Fruit fly (Drosophila melanogaster): Measurements from ENCODE around the gene DNAlig3.

DNAlig3 gene

dm6 chr3R:12422379-12422975, 20.8 kb upstream of the DNAlig3 start, which contains the start of the genes Scgbeta and CG17202 (continued):
- TF ChIP-seq MESR4 (GFP tag; optimal IDR thresholded peaks at IDR 0.05) (peak; percentile 75), CG7928 (GFP tag; optimal IDR thresholded peaks at IDR 0.05) (peak; percentile 96), ci (GFP tag; IDR thresholded peaks at IDR 0.05) (0 out of 3 replicates have a peak, but pooled peaks have one; percentile 29), CG2116 (GFP tag; optimal IDR thresholded peaks at IDR 0.05) (peak; percentile 7), CG7786 (GFP tag; optimal IDR thresholded peaks at IDR 0.05) (peak; percentile 3), ewg (GFP tag; optimal IDR thresholded peaks at IDR 0.05) (peak; percentile 92), YL-1 (GFP tag; optimal IDR thresholded peaks at IDR 0.05) (peak; percentile 59), dysf (GFP tag; IDR thresholded peaks at IDR 0.05) (no peak), CG17829 (tag; optimal IDR thresholded peaks at IDR 0.05) (peak; percentile 27), Bgb (GFP tag; IDR thresholded peaks at IDR 0.05; ENCODE audit: partially characterized antibody) (peak; percentile 33; the same call in 1 of the 2 replicates), CG11456 (GFP tag; IDR thresholded peaks at IDR 0.05) (peak; percentile 38; the same call in 1 of the 3 replicates), Opbp (GFP tag; IDR thresholded peaks at IDR 0.05; ENCODE audit: partially characterized antibody) (0 out of 3 replicates have a peak, but pooled peaks have one; percentile 22), Myb (GFP tag; optimal IDR thresholded peaks at IDR 0.05) (peak; percentile 85), Rfx (GFP tag; IDR thresholded peaks at IDR 0.05) (0 out of 2 replicates have a peak, but pooled peaks have one; percentile 40)

- TF ChIP-seq cg (GFP tag; optimal IDR thresholded peaks at IDR 0.05) (no peak), Hr3 (GFP tag; optimal IDR thresholded peaks at IDR 0.05) (no peak), CG18476 (GFP tag; optimal IDR thresholded peaks at IDR 0.05) (no peak), gem (tag; optimal IDR thresholded peaks at IDR 0.05) (no peak), CG12744 (GFP tag; optimal IDR thresholded peaks at IDR 0.05) (no peak), CG6765 (GFP tag; optimal IDR thresholded peaks at IDR 0.05) (no peak), CG5953 (GFP tag; IDR thresholded peaks at IDR 0.05) (no peak), YL-1 (GFP tag; optimal IDR thresholded peaks at IDR 0.05) (peak; percentile 84), fd102C (GFP tag; optimal IDR thresholded peaks at IDR 0.05) (no peak), wek (GFP tag; optimal IDR thresholded peaks at IDR 0.05) (peak; percentile 13), jing (GFP tag; optimal IDR thresholded peaks at IDR 0.05) (no peak), CG16813 (GFP tag; IDR thresholded peaks at IDR 0.05; ENCODE audit: partially characterized antibody) (peak; percentile 70), zen (tag; optimal IDR thresholded peaks at IDR 0.05) (peak; percentile 20), ems (GFP tag; optimal IDR thresholded peaks at IDR 0.05) (no peak), Dip3 (GFP tag; optimal IDR thresholded peaks at IDR 0.05) (no peak), gcm (GFP tag; optimal IDR thresholded peaks at IDR 0.05) (peak; percentile 60), sna (GFP tag; IDR thresholded peaks at IDR 0.05; ENCODE audit: partially characterized antibody) (peak; percentile 62; the same call in 1 of the 2 replicates), hb (GFP tag; IDR thresholded peaks at IDR 0.05; ENCODE audit: partially characterized antibody) (peak; percentile 40; the same call in 1 of the 3 replicates), rib (GFP tag; IDR thresholded peaks at IDR 0.05) (no peak), Rfx (GFP tag; IDR thresholded peaks at IDR 0.05) (0 out of 2 replicates have a peak, but pooled peaks have one; percentile 12), Trl (optimal IDR thresholded peaks at IDR 0.05) (no peak), Trl (GFP tag; optimal IDR thresholded peaks at IDR 0.05) (no peak), CG43689 (GFP tag; IDR thresholded peaks at IDR 0.05) (no peak), jumu (GFP tag; optimal IDR thresholded peaks at IDR 0.05) (no peak), Bteb2 (GFP tag; optimal IDR thresholded peaks at IDR 0.05) (no peak), CG1603 (tag; optimal IDR thresholded peaks at IDR 0.05) (no peak), CrebB (tag; optimal IDR thresholded peaks at IDR 0.05) (no peak), CG13894 (tag; optimal IDR thresholded peaks at IDR 0.05) (no peak), maf-S (GFP tag; optimal IDR thresholded peaks at IDR 0.05) (no peak), CG9727 (GFP tag; optimal IDR thresholded peaks at IDR 0.05) (peak; percentile 28), so (GFP tag; IDR thresholded peaks at IDR 0.05) (no peak), caup (GFP tag; optimal IDR thresholded peaks at IDR 0.05; ENCODE audit: severe bottlenecking) (no peak), CG33213 (GFP tag; optimal IDR thresholded peaks at IDR 0.05) (no peak), Ets97D (GFP tag; optimal IDR thresholded peaks at IDR 0.05) (no peak), HLH3B (GFP tag; IDR thresholded peaks at IDR 0.05) (no peak)
These were observed 11.8 kb upstream of the DNAlig3 start, which contains the start of the genes Dip-C and pps for dm6 chr3R:12413274-12413958. TSS of gene Dip-C (minus strand) at chr3R:12413759. TSS of gene pps (plus strand) at chr3R:12413828.

Measured in whole organism, embryonic.